Worm (Caenorhabditis elegans): Measurements from ENCODE around the gene nhr-102.

DNA sequence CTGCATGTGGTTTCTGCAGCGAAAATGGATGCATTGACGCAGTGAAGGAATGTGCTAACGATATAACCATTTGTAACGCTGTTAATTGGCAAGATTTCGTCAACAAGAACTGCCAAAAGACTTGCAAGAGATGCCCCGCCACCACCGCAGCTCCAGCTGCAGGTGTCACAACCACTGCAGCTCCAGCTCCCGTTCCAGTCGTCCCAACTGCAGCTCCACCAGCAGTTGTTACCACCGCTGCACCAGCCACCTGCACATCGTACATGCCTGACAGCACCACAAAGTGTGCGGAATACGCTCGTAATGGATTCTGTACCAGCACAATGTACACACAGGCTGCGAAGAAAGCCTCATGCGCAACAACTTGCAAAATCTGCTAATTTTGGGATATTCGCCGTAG lies 36.5 kb upstream of the nhr-102 start:
- TF ChIP-seq cog-1 (tag; optimal IDR thresholded peaks at IDR 0.05): no peak
- no peak for TF ChIP-seq ztf-23 (GFP tag; IDR thresholded peaks at IDR 0.05)
- TF ChIP-seq flt-1 (GFP tag; IDR thresholded peaks at IDR 0.05): no peak
- TF ChIP-seq med-1 (GFP tag; optimal IDR thresholded peaks at IDR 0.05; ENCODE audit: insufficient read depth): no peak

Measured in whole organism, midembryonic.